Worm (Caenorhabditis elegans) whole organism, L3 larva: ENCODE data around the gene R04D3.2.
A peak's percentile ranks its signal among the peaks of the same experiment; 100 is the strongest.

ENCODE experiments used
- ceh-82 ChIP-seq: fragments of 150-350 bp; optimal IDR thresholded peaks from 2 replicates; lab custom pipeline; 2014; ENCODE audit warnings: missing biosample characterization, missing genetic modification characterization
- lin-15B ChIP-seq: fragments of 150-350 bp; optimal IDR thresholded peaks from 2 replicates; lab custom pipeline; 2014; ENCODE audit warnings: missing biosample characterization, missing genetic modification characterization
- nfya-1 ChIP-seq: sonication (generic microtip); optimal IDR thresholded peaks from 2 replicates; lab custom pipeline; 2017; ENCODE audit warnings: missing genetic modification characterization, mild to moderate bottlenecking, missing compliant biosample characterization, antibody characterized with exemption, moderate library complexity; ENCODE audit not compliant: insufficient read depth
- nhr-77 ChIP-seq: fragments of 150-350 bp; optimal IDR thresholded peaks from 2 replicates; lab custom pipeline; 2014; ENCODE audit warnings: missing biosample characterization, missing genetic modification characterization
- pqm-1 ChIP-seq: fragments of 150-350 bp; optimal IDR thresholded peaks from 2 replicates; lab custom pipeline; 2017; ENCODE audit warnings: missing biosample characterization, missing genetic modification characterization, inconsistent platforms

The R04D3.2 gene

DNA sequence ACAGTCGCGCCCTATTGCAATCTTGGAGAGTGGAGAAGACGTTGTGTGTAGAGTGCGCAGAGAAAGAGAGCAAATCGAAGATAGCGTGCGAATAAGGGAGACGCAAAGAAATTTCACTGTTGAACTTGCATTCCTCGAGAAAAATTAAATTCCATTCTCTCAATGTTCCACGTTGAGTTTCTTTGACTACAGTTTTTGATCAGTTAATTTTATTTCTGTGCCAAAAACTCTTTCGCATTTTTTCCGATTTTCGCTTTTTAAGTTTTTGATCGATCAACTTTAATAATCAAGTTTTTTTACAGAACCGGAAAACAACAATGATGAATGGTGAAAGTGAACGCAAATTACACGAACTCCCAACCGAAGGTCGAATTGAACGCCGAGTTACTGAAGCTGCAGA is 49.3 kb downstream of the R04D3.2 start, which contains the start of gene K08H2.3:
TSS of gene K08H2.3 (plus strand) at position 301 of the 400 bp plus-strand sequence.
- TF ChIP-seq nfya-1 (no peak), pqm-1 (no peak), ceh-82 (tag; lab: Kevin White, UChicago) (no peak), nhr-77 (tag; lab: Kevin White, UChicago) (no peak), lin-15B (tag; lab: Kevin White, UChicago) (peak; percentile 22)
